Worm (Caenorhabditis elegans): Measurements from ENCODE around the gene oac-12.
"Not testable (repeated sequence)": the region's sequence is repeated elsewhere in the genome, so short reads cannot be mapped to it uniquely, and the experiment has no call there.

ce11 chrV:4293425-4293824 lies 38.9 kb downstream of the oac-12 start, which contains the start of gene srh-194:
- TF ChIP-seq nhr-42 (GFP tag; IDR thresholded peaks at IDR 0.05); fkh-10 (GFP tag; optimal IDR thresholded peaks at IDR 0.05); mxl-2 (GFP tag; conservative IDR thresholded peaks at IDR 0.05); lin-39 (tag; optimal IDR thresholded peaks at IDR 0.05); zag-1 (tag; optimal IDR thresholded peaks at IDR 0.05); nhr-28 (tag; optimal IDR thresholded peaks at IDR 0.05); hlh-11 (tag; optimal IDR thresholded peaks at IDR 0.05): not testable (repeated sequence)
